Fruit fly (Drosophila melanogaster) whole organism, embryonic: Measurements from ENCODE around the gene PGAP2.
A peak's percentile ranks its signal among the peaks of the same experiment; 100 is the strongest.

ENCODE experiments used
- Aef1 ChIP-seq: fragments of 200-800 bp; sonication (Bioruptor generic); IDR thresholded peaks from 3 replicates; pipeline ENCODE4 v1.3.6; 2022; ENCODE audit warnings: missing biosample characterization, missing genetic modification characterization
- Asciz ChIP-seq: fragments of 200-800 bp; sonication (Bioruptor generic); optimal IDR thresholded peaks from 2 replicates; lab custom pipeline; 2017; ENCODE audit warnings: missing biosample characterization, mild to moderate bottlenecking, missing genetic modification characterization, missing genetic modification reagents
- Atf6 ChIP-seq: fragments of 200-800 bp; sonication (Bioruptor generic); IDR thresholded peaks from 2 replicates; pipeline ENCODE4 v1.3.6; 2022; ENCODE audit warnings: missing biosample characterization, missing genetic modification characterization
- CG10147 ChIP-seq: fragments of 200-800 bp; sonication (Bioruptor generic); optimal IDR thresholded peaks from 2 replicates; lab custom pipeline; 2019; ENCODE audit warnings: missing biosample characterization, mild to moderate bottlenecking, missing genetic modification characterization, moderate library complexity
- CG10267 ChIP-seq: fragments of 200-800 bp; sonication (Bioruptor generic); optimal IDR thresholded peaks from 2 replicates; lab custom pipeline; 2018; ENCODE audit warnings: missing biosample characterization, mild to moderate bottlenecking, missing genetic modification characterization, moderate library complexity
- CG12219 ChIP-seq: fragments of 200-800 bp; sonication (Bioruptor generic); optimal IDR thresholded peaks from 3 replicates; lab custom pipeline; 2018; ENCODE audit warnings: missing biosample characterization, mild to moderate bottlenecking, missing genetic modification characterization
- CG13287 ChIP-seq: fragments of 200-800 bp; sonication (Bioruptor generic); IDR thresholded peaks from 2 replicates; pipeline ENCODE4 v1.3.6; 2022; ENCODE audit warnings: missing biosample characterization, missing genetic modification characterization; ENCODE audit not compliant: partially characterized antibody
- CG15514 ChIP-seq: fragments of 200-800 bp; sonication (Bioruptor generic); optimal IDR thresholded peaks from 3 replicates; lab custom pipeline; 2017; ENCODE audit warnings: missing biosample characterization, missing genetic modification characterization, mild to moderate bottlenecking, moderate library complexity, missing genetic modification reagents
- CG16815 ChIP-seq: fragments of 200-800 bp; sonication (Bioruptor generic); optimal IDR thresholded peaks from 3 replicates; lab custom pipeline; 2017; ENCODE audit warnings: missing biosample characterization, mild to moderate bottlenecking, missing genetic modification characterization
- CG17912 ChIP-seq: fragments of 200-800 bp; sonication (Bioruptor generic); optimal IDR thresholded peaks from 2 replicates; lab custom pipeline; 2018; ENCODE audit warnings: missing biosample characterization, mild to moderate bottlenecking, missing genetic modification characterization
- CG18619 ChIP-seq: fragments of 200-800 bp; sonication (Bioruptor generic); optimal IDR thresholded peaks from 3 replicates; lab custom pipeline; 2017; ENCODE audit warnings: missing biosample characterization, mild to moderate bottlenecking, missing genetic modification characterization
- CG2678 ChIP-seq: fragments of 200-800 bp; sonication (Bioruptor generic); optimal IDR thresholded peaks from 3 replicates; lab custom pipeline; 2019; ENCODE audit warnings: missing biosample characterization, mild to moderate bottlenecking, missing genetic modification characterization, moderate library complexity
- CG2875 ChIP-seq: fragments of 200-800 bp; sonication (Bioruptor generic); optimal IDR thresholded peaks from 2 replicates; lab custom pipeline; 2017; ENCODE audit warnings: missing biosample characterization, mild to moderate bottlenecking, missing genetic modification characterization, missing genetic modification reagents
- CG6683 ChIP-seq: fragments of 200-800 bp; sonication (Bioruptor generic); optimal IDR thresholded peaks from 2 replicates; lab custom pipeline; 2017; ENCODE audit warnings: missing biosample characterization, mild to moderate bottlenecking, missing genetic modification characterization, missing genetic modification reagents
- CG6813 ChIP-seq: fragments of 200-800 bp; sonication (Bioruptor generic); optimal IDR thresholded peaks from 2 replicates; lab custom pipeline; 2017; ENCODE audit warnings: missing biosample characterization, missing genetic modification characterization, mild to moderate bottlenecking, moderate library complexity, missing genetic modification reagents
- CG7357 ChIP-seq: fragments of 200-800 bp; sonication (Bioruptor generic); IDR thresholded peaks from 3 replicates; pipeline ENCODE4 v1.3.6; 2022; ENCODE audit warnings: missing biosample characterization, missing genetic modification characterization
- CG9797 ChIP-seq: fragments of 200-800 bp; sonication (Bioruptor generic); optimal IDR thresholded peaks from 3 replicates; lab custom pipeline; 2018; ENCODE audit warnings: missing biosample characterization, mild to moderate bottlenecking, missing genetic modification characterization
- Dek ChIP-seq: fragments of 200-800 bp; sonication (Bioruptor generic); optimal IDR thresholded peaks from 3 replicates; lab custom pipeline; 2019; ENCODE audit warnings: missing biosample characterization, mild to moderate bottlenecking, missing genetic modification characterization, moderate library complexity
- HmgZ ChIP-seq: fragments of 200-800 bp; sonication (Bioruptor generic); optimal IDR thresholded peaks from 2 replicates; lab custom pipeline; 2018; ENCODE audit warnings: missing biosample characterization, mild to moderate bottlenecking, missing genetic modification characterization
- Lhr ChIP-seq: fragments of 200-800 bp; sonication (Bioruptor generic); optimal IDR thresholded peaks from 3 replicates; lab custom pipeline; 2017; ENCODE audit warnings: mild to moderate bottlenecking, missing biosample characterization, missing genetic modification reagents, missing genetic modification characterization
- Max ChIP-seq: fragments of 200-800 bp; sonication (Bioruptor generic); optimal IDR thresholded peaks from 2 replicates; lab custom pipeline; 2016; ENCODE audit warnings: missing biosample characterization, mild to moderate bottlenecking, missing genetic modification characterization
- Med ChIP-seq: fragments of 200-800 bp; sonication (Bioruptor generic); peaks from one replicate; lab custom pipeline; 2016; ENCODE audit warnings: missing biosample characterization, missing genetic modification characterization, mild to moderate bottlenecking, inconsistent platforms, moderate library complexity
- Mes4 ChIP-seq: fragments of 200-800 bp; sonication (Bioruptor generic); optimal IDR thresholded peaks from 2 replicates; lab custom pipeline; 2016; ENCODE audit warnings: missing biosample characterization, missing genetic modification characterization
- Sry-β ChIP-seq: fragments of 200-800 bp; sonication (Bioruptor generic); optimal IDR thresholded peaks from 2 replicates; lab custom pipeline; 2018; ENCODE audit warnings: missing biosample characterization, mild to moderate bottlenecking, missing genetic modification characterization, moderate library complexity
- Sry-δ ChIP-seq: fragments of 200-800 bp; sonication (Bioruptor generic); optimal IDR thresholded peaks from 2 replicates; lab custom pipeline; 2016; ENCODE audit warnings: missing biosample characterization, missing genetic modification characterization
- Vsx1 ChIP-seq: fragments of 200-800 bp; sonication (Bioruptor generic); optimal IDR thresholded peaks from 2 replicates; lab custom pipeline; 2017; ENCODE audit warnings: missing biosample characterization, mild to moderate bottlenecking, missing genetic modification characterization, missing genetic modification reagents
- amos ChIP-seq: fragments of 200-800 bp; sonication (Bioruptor generic); IDR thresholded peaks from 2 replicates; pipeline ENCODE4 v1.3.6; 2022; ENCODE audit warnings: missing biosample characterization, missing genetic modification characterization; ENCODE audit not compliant: partially characterized antibody
- ap ChIP-seq: fragments of 200-800 bp; sonication (Bioruptor generic); IDR thresholded peaks from 2 replicates; pipeline ENCODE4 v1.3.6; 2022; ENCODE audit warnings: missing biosample characterization, missing genetic modification characterization
- ara ChIP-seq: fragments of 200-800 bp; sonication (Bioruptor generic); IDR thresholded peaks from 2 replicates; pipeline ENCODE4 v1.3.6; 2022; ENCODE audit warnings: missing biosample characterization, missing genetic modification characterization
- br ChIP-seq: fragments of >200 bp; optimal IDR thresholded peaks from 2 replicates; lab custom pipeline; 2017
- cato ChIP-seq: fragments of 200-800 bp; sonication (Bioruptor generic); optimal IDR thresholded peaks from 2 replicates; lab custom pipeline; 2016; ENCODE audit warnings: missing biosample characterization, missing genetic modification characterization, borderline replicate concordance
- chn ChIP-seq: fragments of 200-800 bp; sonication (Bioruptor generic); optimal IDR thresholded peaks from 2 replicates; lab custom pipeline; 2016; ENCODE audit warnings: missing biosample characterization, missing genetic modification characterization
- crc ChIP-seq: fragments of 200-800 bp; sonication (Bioruptor generic); optimal IDR thresholded peaks from 2 replicates; lab custom pipeline; 2016; ENCODE audit warnings: missing biosample characterization, missing genetic modification characterization
- ems ChIP-seq: fragments of 200-800 bp; sonication (Bioruptor generic); optimal IDR thresholded peaks from 3 replicates; lab custom pipeline; 2016; ENCODE audit warnings: missing biosample characterization, missing genetic modification characterization
- eve ChIP-seq, 2 experiments: fragments of >200 bp; optimal IDR thresholded peaks; 2 replicates each; lab custom pipeline; 2017; ENCODE audit warnings: missing biosample characterization in 2 of 2, missing genetic modification characterization in 2 of 2
- gcm2 ChIP-seq: fragments of 200-800 bp; sonication (Bioruptor generic); optimal IDR thresholded peaks from 2 replicates; lab custom pipeline; 2016; ENCODE audit warnings: missing biosample characterization, missing genetic modification characterization
- grau ChIP-seq: fragments of 200-800 bp; optimal IDR thresholded peaks from 3 replicates; lab custom pipeline; 2019; ENCODE audit warnings: missing biosample characterization, mild to moderate bottlenecking, missing genetic modification characterization, moderate library complexity
- gsb ChIP-seq: fragments of 200-800 bp; sonication (Bioruptor generic); IDR thresholded peaks from 2 replicates; pipeline ENCODE4 v1.3.6; 2022; ENCODE audit warnings: missing biosample characterization, missing genetic modification characterization
- gt ChIP-seq: fragments of 200-800 bp; sonication (Bioruptor generic); IDR thresholded peaks from 2 replicates; pipeline ENCODE4 v1.3.6; 2022; ENCODE audit warnings: missing biosample characterization, missing genetic modification characterization
- hth ChIP-seq: fragments of >200 bp; optimal IDR thresholded peaks from 2 replicates; lab custom pipeline; 2017; ENCODE audit warnings: inconsistent platforms
- insv ChIP-seq, 2 experiments: fragments of 200-800 bp; sonication (Bioruptor generic); optimal IDR thresholded peaks; 3 replicates each; lab custom pipeline; 2016 to 2018; ENCODE audit warnings: missing biosample characterization in 2 of 2, missing genetic modification characterization in 2 of 2
- ken ChIP-seq: fragments of 200-800 bp; sonication (Bioruptor generic); IDR thresholded peaks from 3 replicates; pipeline ENCODE4 v1.3.6; 2022; ENCODE audit warnings: missing biosample characterization, missing genetic modification characterization
- lola ChIP-seq, 3 experiments: fragments of >200 bp in 2 of 3; fragments of 200-800 bp in 1 of 3; sonication (Bioruptor generic) in 1 of 3; optimal IDR thresholded peaks; 2 replicates each; lab custom pipeline; 2017 to 2019; ENCODE audit warnings: missing biosample characterization in 3 of 3, missing genetic modification characterization in 3 of 3, mild to moderate bottlenecking in 1 of 3, moderate library complexity in 1 of 3
- pb ChIP-seq: fragments of 200-800 bp; sonication (Bioruptor generic); optimal IDR thresholded peaks from 3 replicates; lab custom pipeline; 2016; ENCODE audit warnings: missing biosample characterization, missing genetic modification characterization
- psq ChIP-seq: fragments of 200-800 bp; sonication (Bioruptor generic); optimal IDR thresholded peaks from 2 replicates; lab custom pipeline; 2017; ENCODE audit warnings: missing biosample characterization, missing genetic modification characterization
- sd ChIP-seq: fragments of 200-800 bp; sonication (Bioruptor generic); optimal IDR thresholded peaks from 3 replicates; lab custom pipeline; 2018; ENCODE audit warnings: missing biosample characterization, mild to moderate bottlenecking, missing genetic modification characterization, moderate library complexity
- sisA ChIP-seq: fragments of 200-800 bp; sonication (Bioruptor generic); IDR thresholded peaks from 2 replicates; pipeline ENCODE4 v1.3.6; 2022; ENCODE audit warnings: missing biosample characterization, missing genetic modification characterization
- slp2 ChIP-seq: fragments of 200-800 bp; sonication (Bioruptor generic); optimal IDR thresholded peaks from 2 replicates; lab custom pipeline; 2016; ENCODE audit warnings: missing biosample characterization, missing genetic modification characterization
- tx ChIP-seq: fragments of 200-800 bp; sonication (Bioruptor generic); optimal IDR thresholded peaks from 2 replicates; lab custom pipeline; 2016; ENCODE audit warnings: missing biosample characterization, missing genetic modification characterization
- zf30C ChIP-seq: fragments of 200-800 bp; sonication (Bioruptor generic); optimal IDR thresholded peaks from 3 replicates; lab custom pipeline; 2018; ENCODE audit warnings: missing biosample characterization, mild to moderate bottlenecking, missing genetic modification characterization

The PGAP2 gene

DNA sequence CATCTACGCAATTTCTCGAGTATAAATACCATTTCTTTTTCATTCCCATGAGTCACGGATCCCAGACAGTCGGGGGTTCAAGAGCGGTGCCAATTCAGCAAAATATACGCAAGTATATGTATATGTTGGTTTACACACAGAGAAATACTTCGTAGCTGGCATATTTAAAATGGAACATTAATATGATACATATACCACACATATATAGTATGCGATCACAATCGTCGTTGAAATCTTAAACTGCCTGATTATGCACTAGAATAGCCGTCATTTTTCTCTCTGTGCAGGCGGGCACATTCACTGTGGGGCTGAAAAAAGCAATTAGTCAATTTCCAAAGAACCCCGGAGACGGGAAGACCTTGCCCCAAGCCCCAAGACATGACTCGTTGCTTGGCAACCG is 22.4 kb upstream of the PGAP2 start (continued):
- peak; percentile 83 for TF ChIP-seq Aef1 (GFP tag; lab: Robert Waterston, UW)
- TF ChIP-seq CG2678: peak; percentile 83
- TF ChIP-seq Atf6 (GFP tag; lab: Robert Waterston, UW): peak; percentile 85
- TF ChIP-seq gcm2 (GFP tag; lab: Kevin White, UChicago): peak; percentile 40
- peak; percentile 40 for TF ChIP-seq zf30C
- peak; percentile 64 for TF ChIP-seq CG15514
- TF ChIP-seq CG17912 (GFP tag; lab: Kevin White, UChicago): no peak
- TF ChIP-seq Sry-δ (GFP tag; lab: Kevin White, UChicago): peak; percentile 8
- TF ChIP-seq hth: no peak
- TF ChIP-seq pb: peak; percentile 53
- no peak for TF ChIP-seq br
- TF ChIP-seq crc (GFP tag; lab: Kevin White, UChicago): no peak
- peak; percentile 71; the same call in 1 of the 2 replicates for TF ChIP-seq gsb (GFP tag; lab: Robert Waterston, UW)
- peak; percentile 68 for TF ChIP-seq Dek (tag; lab: Kevin White, UChicago)
- peak; percentile 51 for TF ChIP-seq tx
- TF ChIP-seq ems (GFP tag; lab: Kevin White, UChicago): peak; percentile 51
- peak; percentile 93 for TF ChIP-seq Med (GFP tag; lab: Kevin White, UChicago)
- TF ChIP-seq CG6683: peak; percentile 15
- peak; percentile 76 for TF ChIP-seq sisA
- TF ChIP-seq CG2875 (GFP tag; lab: Kevin White, UChicago): peak; percentile 58
- peak; percentile 24 for TF ChIP-seq Asciz (GFP tag; lab: Kevin White, UChicago)
- TF ChIP-seq ap (GFP tag; lab: Robert Waterston, UW): peak; percentile 51; the same call in 1 of the 2 replicates
- peak; percentile 63 for TF ChIP-seq chn (GFP tag; lab: Kevin White, UChicago)
- TF ChIP-seq CG9797 (GFP tag; lab: Kevin White, UChicago): no peak
- peak; percentile 77 for TF ChIP-seq gt (GFP tag; lab: Robert Waterston, UW)
- TF ChIP-seq ara: peak; percentile 74
- TF ChIP-seq amos: no peak
- TF ChIP-seq CG13287: no peak
- TF ChIP-seq eve (GFP tag; optimal IDR thresholded peaks at IDR 0.05; lab: Kevin White, UChicago): no peak
- no peak for TF ChIP-seq slp2 (GFP tag; lab: Kevin White, UChicago)
- peak; percentile 69 for TF ChIP-seq CG6813 (GFP tag; lab: Kevin White, UChicago)
- TF ChIP-seq Sry-β (GFP tag; lab: Kevin White, UChicago): no peak
- TF ChIP-seq CG7357 (GFP tag; lab: Robert Waterston, UW): peak; percentile 45; the same call in 1 of the 3 replicates
- TF ChIP-seq CG16815: peak; percentile 60
- TF ChIP-seq ken: peak; percentile 65; the same call in 1 of the 3 replicates
- TF ChIP-seq sd: peak; percentile 40
- peak; percentile 54 for TF ChIP-seq CG18619 (GFP tag; lab: Kevin White, UChicago)
- TF ChIP-seq Mes4 (GFP tag; lab: Kevin White, UChicago): peak; percentile 63
- TF ChIP-seq CG12219 (GFP tag; lab: Kevin White, UChicago): peak; percentile 40
- no peak for TF ChIP-seq cato
- peak; percentile 15 for TF ChIP-seq Lhr
- no peak for TF ChIP-seq psq
- peak; percentile 52 for TF ChIP-seq HmgZ (tag; lab: Kevin White, UChicago)
- peak; percentile 74 for TF ChIP-seq grau (tag; lab: Kevin White, UChicago)
- TF ChIP-seq CG10267 (tag; lab: Kevin White, UChicago): peak; percentile 43
- peak in 1 of 3 experiments; percentile 17 for TF ChIP-seq lola (GFP tag; optimal IDR thresholded peaks at IDR 0.05; lab: Kevin White, UChicago)
- TF ChIP-seq insv (GFP tag; optimal IDR thresholded peaks at IDR 0.05; lab: Kevin White, UChicago): no peak
- peak; percentile 24 for TF ChIP-seq Vsx1
- peak; percentile 57 for TF ChIP-seq CG10147
- peak; percentile 55 for TF ChIP-seq Max
